Fruit fly (Drosophila melanogaster): Measurements from ENCODE around the gene CG42507.

The CG42507 gene

dm6 chr3L:14755046-14755643, 2.6 kb downstream of the CG42507 start (continued):
- 0 out of 3 replicates have a peak, but pooled peaks have one; percentile 6 for TF ChIP-seq Dbx (GFP tag; IDR thresholded peaks at IDR 0.05)
- no peak for TF ChIP-seq gsb-n (tag; optimal IDR thresholded peaks at IDR 0.05)
- TF ChIP-seq CG31365 (tag; optimal IDR thresholded peaks at IDR 0.05) = no peak
- peak; percentile 56 for TF ChIP-seq CG34376 (GFP tag; optimal IDR thresholded peaks at IDR 0.05)
- no peak for TF ChIP-seq wor (GFP tag; IDR thresholded peaks at IDR 0.05)
- no peak for TF ChIP-seq tup (GFP tag; optimal IDR thresholded peaks at IDR 0.05)
- TF ChIP-seq kni (GFP tag; optimal IDR thresholded peaks at IDR 0.05) = peak; percentile 99
- peak; percentile 66 for TF ChIP-seq sd (tag; optimal IDR thresholded peaks at IDR 0.05)
- no peak for TF ChIP-seq CHES-1-like (GFP tag; optimal IDR thresholded peaks at IDR 0.05)
- TF ChIP-seq grau (tag; optimal IDR thresholded peaks at IDR 0.05) = no peak
- peak; percentile 39; the same call in 1 of the 2 replicates for TF ChIP-seq vvl (GFP tag; IDR thresholded peaks at IDR 0.05)
- no peak for TF ChIP-seq gem (tag; optimal IDR thresholded peaks at IDR 0.05)
- TF ChIP-seq CG1233 (GFP tag; optimal IDR thresholded peaks at IDR 0.05) = no peak
- peak; percentile 85 for TF ChIP-seq sens (GFP tag)
- no peak for TF ChIP-seq jing (GFP tag; optimal IDR thresholded peaks at IDR 0.05)
- TF ChIP-seq zf30C (GFP tag; optimal IDR thresholded peaks at IDR 0.05) = no peak
- TF ChIP-seq nerfin-1 (tag; optimal IDR thresholded peaks at IDR 0.05) = peak; percentile 40
- TF ChIP-seq CG2120 (GFP tag; optimal IDR thresholded peaks at IDR 0.05) = no peak
- TF ChIP-seq CG2116 (GFP tag; optimal IDR thresholded peaks at IDR 0.05) = peak; percentile 97
- no peak for TF ChIP-seq tll (GFP tag; optimal IDR thresholded peaks at IDR 0.05)
- no peak for TF ChIP-seq NFAT (GFP tag; IDR thresholded peaks at IDR 0.05)
- TF ChIP-seq ab (GFP tag; optimal IDR thresholded peaks at IDR 0.05) = no peak
- TF ChIP-seq sna (GFP tag; IDR thresholded peaks at IDR 0.05; ENCODE audit: partially characterized antibody) = peak; percentile 75; the same call in 1 of the 2 replicates
- no peak for TF ChIP-seq CG11696 (GFP tag; IDR thresholded peaks at IDR 0.05)
- peak; percentile 55; the same call in 1 of the 3 replicates for TF ChIP-seq ci (GFP tag; IDR thresholded peaks at IDR 0.05)
- no peak for TF ChIP-seq CG11504 (tag; optimal IDR thresholded peaks at IDR 0.05)
- no peak for TF ChIP-seq CG17568 (GFP tag; optimal IDR thresholded peaks at IDR 0.05)
- no peak for TF ChIP-seq eyg (GFP tag; optimal IDR thresholded peaks at IDR 0.05)
- TF ChIP-seq pho (GFP tag; optimal IDR thresholded peaks at IDR 0.05) = no peak
- TF ChIP-seq CG12104 (GFP tag; optimal IDR thresholded peaks at IDR 0.05) = no peak
- TF ChIP-seq Atf6 (GFP tag; IDR thresholded peaks at IDR 0.05) = no peak
- TF ChIP-seq caup (GFP tag; optimal IDR thresholded peaks at IDR 0.05; ENCODE audit: severe bottlenecking) = no peak
- TF ChIP-seq psq (GFP tag; optimal IDR thresholded peaks at IDR 0.05) = no peak
- no peak for TF ChIP-seq Deaf1 (tag; optimal IDR thresholded peaks at IDR 0.05)
- no peak for TF ChIP-seq pan (optimal IDR thresholded peaks at IDR 0.05)
- peak in 1 of 2 experiments; percentile 19 for TF ChIP-seq pan (GFP tag; optimal IDR thresholded peaks at IDR 0.05 in 1 of 2, IDR thresholded peaks at IDR 0.05 in 1 of 2)
- TF ChIP-seq run (tag; optimal IDR thresholded peaks at IDR 0.05) = no peak
- peak; percentile 28 for TF ChIP-seq CG5180 (GFP tag; optimal IDR thresholded peaks at IDR 0.05)
- TF ChIP-seq CG7357 (GFP tag; IDR thresholded peaks at IDR 0.05) = no peak
- no peak for TF ChIP-seq CG18599 (GFP tag; optimal IDR thresholded peaks at IDR 0.05)
- TF ChIP-seq Trl (optimal IDR thresholded peaks at IDR 0.05) = peak; percentile 100
- TF ChIP-seq Trl (GFP tag; optimal IDR thresholded peaks at IDR 0.05) = peak; percentile 61
- TF ChIP-seq CG10979 (tag; optimal IDR thresholded peaks at IDR 0.05) = no peak
- peak; percentile 22; the same call in 1 of the 3 replicates for TF ChIP-seq CG16813 (GFP tag; IDR thresholded peaks at IDR 0.05; ENCODE audit: partially characterized antibody)
- no peak for TF ChIP-seq sima (GFP tag; optimal IDR thresholded peaks at IDR 0.05)
- no peak for TF ChIP-seq Pdp1 (GFP tag; optimal IDR thresholded peaks at IDR 0.05)
- TF ChIP-seq CG14965 (GFP tag; optimal IDR thresholded peaks at IDR 0.05; ENCODE audit: borderline replicate concordance) = no peak
- TF ChIP-seq yki (optimal IDR thresholded peaks at IDR 0.05) = peak; percentile 89
- TF ChIP-seq CG32532 (GFP tag; IDR thresholded peaks at IDR 0.05) = peak; percentile 17; the same call in 1 of the 2 replicates
- no peak for TF ChIP-seq CG17328 (GFP tag; IDR thresholded peaks at IDR 0.05)
